Worm (Caenorhabditis elegans) whole organism, L4 larva: ENCODE data around the gene wrk-1.

Experiments used
- F37D6.2 ChIP-seq: sonication (generic microtip); optimal IDR thresholded peaks from 2 replicates; lab custom pipeline; 2016; ENCODE audit warnings: mild to moderate bottlenecking, missing genetic modification characterization, missing compliant biosample characterization
- T20F7.1 ChIP-seq: fragments of 200-800 bp; sonication (Bioruptor generic); optimal IDR thresholded peaks from 2 replicates; lab custom pipeline; 2018; ENCODE audit warnings: mild to moderate bottlenecking, missing genetic modification characterization, missing compliant biosample characterization
- ZK546.5 ChIP-seq, 2 experiments: sonication (generic microtip); optimal IDR thresholded peaks; 2 replicates each; lab custom pipeline; 2017; ENCODE audit warnings: missing biosample characterization in 2 of 2, missing genetic modification characterization in 2 of 2
- cey-2 ChIP-seq: sonication (generic microtip); optimal IDR thresholded peaks from 3 replicates; lab custom pipeline; 2017; ENCODE audit warnings: missing genetic modification characterization, mild to moderate bottlenecking, missing compliant biosample characterization, antibody characterized with exemption, borderline replicate concordance; ENCODE audit not compliant: insufficient read depth
- daf-12 ChIP-seq: fragments of 150-350 bp; optimal IDR thresholded peaks from 2 replicates; lab custom pipeline; 2014; ENCODE audit warnings: missing biosample characterization, missing genetic modification reagents, missing genetic modification characterization
- dmd-6 ChIP-seq: fragments of 200-800 bp; sonication (Bioruptor generic); IDR thresholded peaks from 2 replicates; pipeline ENCODE4 v1.3.6; 2022; ENCODE audit warnings: missing genetic modification reagents, missing genetic modification characterization, missing compliant biosample characterization
- fkh-10 ChIP-seq: fragments of 150-350 bp; optimal IDR thresholded peaks from 2 replicates; lab custom pipeline; 2014; ENCODE audit warnings: missing biosample characterization, missing genetic modification reagents, missing genetic modification characterization
- lin-15B ChIP-seq: fragments of 150-350 bp; sonication (generic microtip); optimal IDR thresholded peaks from 3 replicates; lab custom pipeline; 2014; ENCODE audit warnings: missing biosample characterization, missing genetic modification characterization
- lin-38 ChIP-seq: fragments of 200-800 bp; sonication (Bioruptor generic); IDR thresholded peaks from 2 replicates; pipeline ENCODE4 v1.3.6; 2022; ENCODE audit warnings: missing genetic modification reagents, missing genetic modification characterization, missing compliant biosample characterization
- madf-5 ChIP-seq, 2 experiments: fragments of 200-800 bp; sonication (Bioruptor generic); IDR thresholded peaks; 2 replicates each; pipeline ENCODE4 v1.3.6; 2022; ENCODE audit warnings: missing compliant biosample characterization in 2 of 2, missing genetic modification characterization in 2 of 2
- rbr-2 ChIP-seq: sonication (generic microtip); optimal IDR thresholded peaks from 2 replicates; lab custom pipeline; 2016; ENCODE audit warnings: missing genotype, missing genetic modification characterization, missing compliant biosample characterization
- snpc-4 ChIP-seq: fragments of 150-350 bp; optimal IDR thresholded peaks from 2 replicates; lab custom pipeline; 2014; ENCODE audit warnings: missing biosample characterization, missing genetic modification characterization
- ztf-7 ChIP-seq: fragments of 150-350 bp; optimal IDR thresholded peaks from 2 replicates; lab custom pipeline; 2014; ENCODE audit warnings: missing biosample characterization, missing genetic modification characterization

Gene wrk-1

ce11 chrX:8340393-8340792 lies 52.0 kb downstream of the wrk-1 start, which contains the start of gene F55E10.2:
F55E10.2 (plus strand) TSS chrX:8340693.
- TF ChIP-seq lin-38 (GFP tag; lab: Robert Waterston, UW) (no peak), snpc-4 (tag; lab: Kevin White, UChicago) (no peak), ZK546.5 (tag; optimal IDR thresholded peaks at IDR 0.05; lab: Kevin White, UChicago) (no peak), fkh-10 (GFP tag; lab: Kevin White, UChicago) (no peak), daf-12 (tag; lab: Kevin White, UChicago) (no peak), dmd-6 (no peak), lin-15B (tag; lab: Kevin White, UChicago) (no peak), ztf-7 (tag; lab: Kevin White, UChicago) (no peak), F37D6.2 (no peak), T20F7.1 (no peak), rbr-2 (no peak), madf-5 (GFP tag; IDR thresholded peaks at IDR 0.05; lab: Robert Waterston, UW) (no peak), cey-2 (tag; lab: Kevin White, UChicago) (no peak)
